Worm (Caenorhabditis elegans) whole organism, L2 larva: ENCODE data around the gene ZC412.10.

ENCODE experiments used
- C34F6.9 ChIP-seq: fragments of 150-350 bp; optimal IDR thresholded peaks from 2 replicates; lab custom pipeline; 2014; ENCODE audit warnings: missing biosample characterization, missing genetic modification characterization
- F13H6.1 ChIP-seq: sonication (generic microtip); optimal IDR thresholded peaks from 2 replicates; lab custom pipeline; 2016; ENCODE audit warnings: missing genetic modification characterization, missing compliant biosample characterization
- R02D3.7 ChIP-seq: fragments of 150-350 bp; optimal IDR thresholded peaks from 2 replicates; lab custom pipeline; 2014; ENCODE audit warnings: missing biosample characterization, missing genetic modification characterization
- Y55F3AM.14 ChIP-seq: fragments of 200-800 bp; sonication (Bioruptor generic); optimal IDR thresholded peaks from 2 replicates; lab custom pipeline; 2018; ENCODE audit warnings: mild to moderate bottlenecking, missing genetic modification characterization, missing compliant biosample characterization
- ZK546.5 ChIP-seq: sonication (generic microtip); optimal IDR thresholded peaks from 2 replicates; lab custom pipeline; 2017; ENCODE audit warnings: missing biosample characterization, missing genetic modification characterization
- alr-1 ChIP-seq: fragments of 150-350 bp; optimal IDR thresholded peaks from 2 replicates; lab custom pipeline; 2014; ENCODE audit warnings: missing biosample characterization, missing genetic modification characterization
- ama-1 ChIP-seq: fragments of 150-350 bp; optimal IDR thresholded peaks from 2 replicates; lab custom pipeline; 2018; ENCODE audit warnings: inconsistent platforms
- blmp-1 ChIP-seq: sonication (generic microtip); optimal IDR thresholded peaks from 2 replicates; lab custom pipeline; 2017; ENCODE audit warnings: missing genetic modification characterization, mild to moderate bottlenecking, missing compliant biosample characterization, antibody characterized with exemption, moderate library complexity; ENCODE audit not compliant: insufficient read depth
- ceh-16 ChIP-seq: fragments of 150-350 bp; optimal IDR thresholded peaks from 2 replicates; lab custom pipeline; 2014; ENCODE audit warnings: missing biosample characterization, missing genetic modification characterization
- crh-2 ChIP-seq: sonication (generic microtip); optimal IDR thresholded peaks from 2 replicates; lab custom pipeline; 2017; ENCODE audit warnings: missing biosample characterization, missing genetic modification characterization
- egl-27 ChIP-seq: sonication (generic microtip); optimal IDR thresholded peaks from 3 replicates; lab custom pipeline; 2017; ENCODE audit warnings: missing biosample characterization, missing genetic modification reagents, missing genetic modification characterization
- elt-1 ChIP-seq: fragments of 150-350 bp; optimal IDR thresholded peaks from 2 replicates; lab custom pipeline; 2014; ENCODE audit warnings: missing biosample characterization, missing genetic modification characterization
- elt-3 ChIP-seq: sonication (generic microtip); optimal IDR thresholded peaks from 2 replicates; lab custom pipeline; 2017; ENCODE audit warnings: missing biosample characterization, missing genetic modification characterization
- gmeb-1 ChIP-seq: fragments of 150-350 bp; optimal IDR thresholded peaks from 2 replicates; lab custom pipeline; 2014; ENCODE audit warnings: missing biosample characterization, missing genetic modification characterization
- lin-11 ChIP-seq: fragments of 150-350 bp; sonication (generic microtip); optimal IDR thresholded peaks from 2 replicates; lab custom pipeline; 2014; ENCODE audit warnings: missing biosample characterization, missing genetic modification characterization, inconsistent platforms, mixed read lengths
- lin-13 ChIP-seq: fragments of 150-350 bp; optimal IDR thresholded peaks from 2 replicates; lab custom pipeline; 2014; ENCODE audit warnings: missing biosample characterization, missing genetic modification reagents, missing genetic modification characterization
- lin-39 ChIP-seq: fragments of 150-350 bp; optimal IDR thresholded peaks from 2 replicates; lab custom pipeline; 2014; ENCODE audit warnings: missing biosample characterization, missing genetic modification reagents, missing genetic modification characterization
- lsy-2 ChIP-seq, 2 experiments: fragments of 150-350 bp in 1 of 2; sonication (generic microtip) in 1 of 2; optimal IDR thresholded peaks; 2 replicates each; lab custom pipeline; 2014 to 2017; ENCODE audit warnings: missing biosample characterization in 2 of 2, missing genetic modification characterization in 2 of 2
- mab-5 ChIP-seq: fragments of 150-350 bp; optimal IDR thresholded peaks from 2 replicates; lab custom pipeline; 2014; ENCODE audit warnings: missing biosample characterization, missing genetic modification characterization
- mbf-1 ChIP-seq: sonication (generic microtip); optimal IDR thresholded peaks from 2 replicates; lab custom pipeline; 2017; ENCODE audit warnings: missing biosample characterization, missing genetic modification characterization
- mdl-1 ChIP-seq, 2 experiments: fragments of 150-350 bp in 1 of 2; sonication (generic microtip) in 1 of 2; optimal IDR thresholded peaks; 2 replicates each; lab custom pipeline; 2017; ENCODE audit warnings: missing biosample characterization in 2 of 2, missing genetic modification characterization in 2 of 2
- nhr-11 ChIP-seq: fragments of 150-350 bp; optimal IDR thresholded peaks from 2 replicates; lab custom pipeline; 2014; ENCODE audit warnings: missing biosample characterization, missing genetic modification characterization
- nhr-12 ChIP-seq: fragments of 150-350 bp; optimal IDR thresholded peaks from 2 replicates; lab custom pipeline; 2014; ENCODE audit warnings: missing biosample characterization, missing genetic modification characterization
- nhr-129 ChIP-seq: fragments of 150-350 bp; optimal IDR thresholded peaks from 2 replicates; lab custom pipeline; 2014; ENCODE audit warnings: missing biosample characterization, missing genetic modification characterization
- nhr-21 ChIP-seq: fragments of 150-350 bp; optimal IDR thresholded peaks from 2 replicates; lab custom pipeline; 2014; ENCODE audit warnings: missing biosample characterization, missing genetic modification characterization
- nhr-237 ChIP-seq: fragments of 150-350 bp; optimal IDR thresholded peaks from 2 replicates; lab custom pipeline; 2014; ENCODE audit warnings: missing biosample characterization, missing genetic modification characterization
- nhr-25 ChIP-seq: fragments of 150-350 bp; sonication (generic microtip); optimal IDR thresholded peaks from 3 replicates; lab custom pipeline; 2014; ENCODE audit warnings: missing biosample characterization, missing genetic modification characterization
- nhr-77 ChIP-seq: fragments of 150-350 bp; optimal IDR thresholded peaks from 2 replicates; lab custom pipeline; 2014; ENCODE audit warnings: missing biosample characterization, missing genetic modification characterization
- peb-1 ChIP-seq: fragments of 150-350 bp; optimal IDR thresholded peaks from 2 replicates; lab custom pipeline; 2014; ENCODE audit warnings: missing biosample characterization, missing genetic modification characterization
- sem-4 ChIP-seq: fragments of 150-350 bp; optimal IDR thresholded peaks from 2 replicates; lab custom pipeline; 2014; ENCODE audit warnings: missing biosample characterization, missing genetic modification reagents, missing genetic modification characterization
- sma-3 ChIP-seq: sonication (generic microtip); optimal IDR thresholded peaks from 2 replicates; lab custom pipeline; 2016; ENCODE audit warnings: missing genetic modification reagents, missing genetic modification characterization, missing compliant biosample characterization
- sma-9 ChIP-seq, 2 experiments: fragments of 150-350 bp in 1 of 2; sonication (generic microtip) in 1 of 2; optimal IDR thresholded peaks; 2 replicates each; lab custom pipeline; 2014 to 2016; ENCODE audit warnings: missing genetic modification characterization in 2 of 2, mild to moderate bottlenecking in 1 of 2, missing biosample characterization in 1 of 2, missing compliant biosample characterization in 1 of 2, missing genetic modification reagents in 1 of 2, moderate library complexity in 1 of 2
- unc-55 ChIP-seq: fragments of 150-350 bp; sonication (generic microtip); optimal IDR thresholded peaks from 3 replicates; lab custom pipeline; 2014; ENCODE audit warnings: missing biosample characterization, missing genetic modification reagents, missing genetic modification characterization
- unc-62 ChIP-seq: fragments of 150-350 bp; optimal IDR thresholded peaks from 2 replicates; lab custom pipeline; 2014; ENCODE audit warnings: missing biosample characterization, missing genetic modification reagents, missing genetic modification characterization
- zag-1 ChIP-seq: fragments of 150-350 bp; optimal IDR thresholded peaks from 2 replicates; lab custom pipeline; 2014; ENCODE audit warnings: missing biosample characterization, missing genetic modification characterization
- ztf-1 ChIP-seq: fragments of 200-800 bp; sonication (Bioruptor generic); conservative IDR thresholded peaks from 2 replicates; pipeline ENCODE4 v1.3.6; 2022; ENCODE audit warnings: missing genetic modification characterization, missing compliant biosample characterization
- ztf-4 ChIP-seq: fragments of 150-350 bp; optimal IDR thresholded peaks from 2 replicates; lab custom pipeline; 2014; ENCODE audit warnings: missing biosample characterization, missing genetic modification characterization

Gene ZC412.10

DNA sequence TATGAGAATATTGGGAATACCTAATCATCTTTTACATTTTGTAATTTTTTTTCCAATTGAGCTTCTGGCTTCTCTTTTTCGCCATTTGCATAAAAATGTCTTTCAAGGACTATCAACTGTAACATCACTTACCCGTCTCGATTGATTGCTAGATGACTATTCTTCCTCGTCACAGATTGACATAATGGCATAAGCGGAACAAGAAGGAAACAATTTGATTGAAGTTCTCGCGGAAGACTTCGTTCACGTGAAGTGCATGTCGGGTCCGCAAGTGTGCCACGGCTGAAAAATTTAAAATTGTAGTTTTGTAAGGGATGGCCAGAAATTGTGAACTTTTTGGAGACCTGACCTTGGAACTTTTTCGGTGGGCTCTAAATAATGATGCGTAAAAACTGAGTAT, 22.9 kb downstream of the ZC412.10 start:
- TF ChIP-seq mdl-1 (tag; optimal IDR thresholded peaks at IDR 0.05; lab: Kevin White, UChicago) (no peak), mbf-1 (tag; lab: Kevin White, UChicago) (no peak), sma-9 (GFP tag; optimal IDR thresholded peaks at IDR 0.05; lab: Kevin White, UChicago) (no peak), sma-9 (tag; optimal IDR thresholded peaks at IDR 0.05; lab: Kevin White, UChicago) (no peak), nhr-21 (tag; lab: Kevin White, UChicago) (no peak), ZK546.5 (tag; lab: Kevin White, UChicago) (no peak), nhr-237 (tag; lab: Kevin White, UChicago) (no peak), crh-2 (tag; lab: Kevin White, UChicago) (no peak), R02D3.7 (tag; lab: Kevin White, UChicago) (no peak), nhr-12 (tag; lab: Kevin White, UChicago) (no peak), egl-27 (tag; lab: Kevin White, UChicago) (no peak), unc-62 (no peak), sma-3 (no peak), lin-13 (GFP tag; lab: Kevin White, UChicago) (no peak), ama-1 (lab: Kevin White, UChicago) (no peak), sem-4 (tag; lab: Kevin White, UChicago) (no peak), ztf-1 (GFP tag; lab: Robert Waterston, UW) (no peak), ceh-16 (tag; lab: Kevin White, UChicago) (no peak), nhr-11 (tag; lab: Kevin White, UChicago) (no peak), gmeb-1 (tag; lab: Kevin White, UChicago) (no peak), lin-11 (tag; lab: Kevin White, UChicago) (no peak)

DNA sequence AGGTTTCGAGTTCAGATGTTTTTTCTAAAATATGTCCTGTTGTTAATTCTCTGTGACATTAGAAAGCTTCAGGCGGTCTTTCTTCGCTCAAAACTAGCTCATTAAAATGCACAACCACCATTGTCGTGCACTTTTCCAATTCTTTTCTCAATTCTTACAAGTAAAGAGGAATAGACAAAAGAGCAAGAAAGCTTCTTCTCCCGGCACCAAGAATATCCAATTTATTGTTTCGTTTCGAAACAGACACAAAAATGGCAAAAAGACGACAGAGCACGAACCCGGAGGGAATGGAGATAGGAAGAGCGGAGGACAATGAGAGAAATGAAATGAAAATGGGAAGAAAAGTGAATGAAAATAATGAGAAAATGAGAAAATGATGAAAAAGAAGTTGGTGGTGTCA, 24.0 kb downstream of the ZC412.10 start:
- TF ChIP-seq unc-55 (GFP tag; lab: Kevin White, UChicago) (peak; percentile 2), alr-1 (tag; lab: Kevin White, UChicago) (no peak), elt-1 (tag; lab: Kevin White, UChicago) (no peak), zag-1 (peak; percentile 12), nhr-129 (peak; percentile 13)
- TF ChIP-seq, all 48 proteins: peak for 3

DNA sequence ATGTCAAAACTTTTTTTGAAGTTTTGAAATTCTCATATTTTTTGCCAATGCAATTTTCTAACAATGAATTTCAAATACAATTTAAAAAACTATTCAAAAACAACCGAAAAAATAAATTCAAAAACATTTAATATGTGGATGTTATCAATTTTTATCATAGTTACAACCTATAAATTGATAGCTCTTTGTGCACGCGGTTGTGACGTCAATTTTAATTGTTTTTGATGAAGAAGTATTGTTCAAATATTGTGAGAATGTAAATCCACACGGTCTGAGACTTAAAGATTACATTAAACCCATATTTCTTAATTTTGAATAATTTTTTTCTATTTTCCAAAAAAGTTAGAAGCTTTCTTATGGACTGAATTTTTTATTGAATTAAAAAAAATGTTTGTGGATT, 24.7 kb downstream of the ZC412.10 start:
- no peak for TF ChIP-seq nhr-25

DNA sequence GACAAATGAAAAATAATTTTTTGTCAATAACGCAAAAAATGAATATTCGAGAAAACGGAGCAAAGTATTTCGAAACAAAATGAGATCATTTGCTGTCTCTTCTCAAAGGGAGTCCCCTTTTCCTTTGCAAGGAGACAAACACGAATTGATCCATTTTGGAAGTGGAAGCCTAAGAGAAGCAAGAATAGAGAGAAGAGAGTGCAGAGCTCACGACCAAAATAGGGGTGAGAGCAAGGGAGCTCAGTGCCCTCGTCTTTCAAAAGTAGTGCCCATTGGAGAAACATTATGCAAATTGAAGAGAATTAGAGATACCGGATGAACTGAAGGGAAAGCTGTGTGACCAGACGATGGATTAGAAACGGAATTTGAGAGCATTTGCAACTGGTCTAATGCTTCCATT, 25.4 kb downstream of the ZC412.10 start:
- TF ChIP-seq mdl-1 (tag; optimal IDR thresholded peaks at IDR 0.05; lab: Kevin White, UChicago) (peak in 1 of 2 experiments; percentile 12), nhr-21 (tag; lab: Kevin White, UChicago) (no peak), lsy-2 (tag; optimal IDR thresholded peaks at IDR 0.05; lab: Kevin White, UChicago) (peak; percentile 16 to 31), sem-4 (tag; lab: Kevin White, UChicago) (peak; percentile 53), ztf-1 (GFP tag; lab: Robert Waterston, UW) (no peak), blmp-1 (tag; lab: Kevin White, UChicago) (no peak), zag-1 (peak; percentile 83), unc-55 (GFP tag; lab: Kevin White, UChicago) (peak; percentile 72), C34F6.9 (tag; lab: Kevin White, UChicago) (peak; percentile 39), peb-1 (tag; lab: Kevin White, UChicago) (no peak), mbf-1 (tag; lab: Kevin White, UChicago) (no peak), F13H6.1 (tag; lab: Kevin White, UChicago) (peak; percentile 48), elt-3 (no peak), mab-5 (peak; percentile 43), lin-13 (GFP tag; lab: Kevin White, UChicago) (no peak), ztf-4 (tag; lab: Kevin White, UChicago) (no peak), ama-1 (lab: Kevin White, UChicago) (peak; percentile 19), nhr-77 (tag; lab: Kevin White, UChicago) (no peak), sma-9 (GFP tag; optimal IDR thresholded peaks at IDR 0.05; lab: Kevin White, UChicago) (peak; percentile 71), sma-9 (tag; optimal IDR thresholded peaks at IDR 0.05; lab: Kevin White, UChicago) (no peak), nhr-129 (peak; percentile 62), gmeb-1 (tag; lab: Kevin White, UChicago) (no peak), Y55F3AM.14 (GFP tag; lab: Kevin White, UChicago) (no peak), lin-39 (tag; lab: Kevin White, UChicago) (no peak), egl-27 (tag; lab: Kevin White, UChicago) (no peak), lin-11 (tag; lab: Kevin White, UChicago) (no peak)
